Fruit fly (Drosophila melanogaster) whole organism, pupa: Measurements from ENCODE around the gene Gbeta5.

Experiments used
- D1 ChIP-seq: fragments of 200-800 bp; sonication (Bioruptor generic); optimal IDR thresholded peaks from 2 replicates; lab custom pipeline; 2018; ENCODE audit warnings: missing biosample characterization, mild to moderate bottlenecking, missing genetic modification characterization, moderate library complexity
- Ets98B ChIP-seq: fragments of 200-800 bp; sonication (Bioruptor generic); IDR thresholded peaks from 2 replicates; pipeline ENCODE4 v1.3.6; 2022; ENCODE audit warnings: missing biosample characterization, missing genetic modification characterization
- Pif1B ChIP-seq: fragments of 200-800 bp; sonication (Bioruptor generic); optimal IDR thresholded peaks from 3 replicates; lab custom pipeline; 2016; ENCODE audit warnings: missing biosample characterization, missing genetic modification characterization
- gl ChIP-seq: fragments of 200-800 bp; sonication (Bioruptor generic); optimal IDR thresholded peaks from 2 replicates; lab custom pipeline; 2018; ENCODE audit warnings: missing biosample characterization, mild to moderate bottlenecking, missing genetic modification characterization

DNA sequence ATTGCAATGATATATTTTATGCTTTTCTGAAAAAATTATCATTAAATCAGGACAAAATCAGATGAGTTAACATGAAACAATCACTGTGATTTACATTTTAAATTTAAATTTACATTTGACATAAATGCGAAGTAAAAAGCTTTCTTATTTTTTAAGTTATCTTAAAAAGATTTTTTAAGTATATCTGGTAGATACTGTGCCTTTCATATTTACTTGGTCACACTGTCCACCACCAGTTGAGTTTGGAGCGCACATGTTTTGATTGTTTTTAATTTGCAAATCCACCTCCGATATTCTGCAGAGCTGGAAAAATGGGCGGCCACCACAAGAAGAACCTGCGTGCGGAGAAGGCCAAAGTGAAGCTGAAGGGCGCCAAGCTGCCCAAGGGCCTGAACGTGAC, 35.3 kb downstream of the Gbeta5 start, which contains the start of gene CG1575:
- TF ChIP-seq Ets98B (GFP tag; lab: Robert Waterston, UW) (no peak), gl (tag; lab: Kevin White, UChicago) (no peak), D1 (tag; lab: Kevin White, UChicago) (no peak), Pif1B (GFP tag; lab: Kevin White, UChicago) (no peak)
